Worm (Caenorhabditis elegans): ENCODE measurements around the gene jmjd-2.

Gene jmjd-2

DNA sequence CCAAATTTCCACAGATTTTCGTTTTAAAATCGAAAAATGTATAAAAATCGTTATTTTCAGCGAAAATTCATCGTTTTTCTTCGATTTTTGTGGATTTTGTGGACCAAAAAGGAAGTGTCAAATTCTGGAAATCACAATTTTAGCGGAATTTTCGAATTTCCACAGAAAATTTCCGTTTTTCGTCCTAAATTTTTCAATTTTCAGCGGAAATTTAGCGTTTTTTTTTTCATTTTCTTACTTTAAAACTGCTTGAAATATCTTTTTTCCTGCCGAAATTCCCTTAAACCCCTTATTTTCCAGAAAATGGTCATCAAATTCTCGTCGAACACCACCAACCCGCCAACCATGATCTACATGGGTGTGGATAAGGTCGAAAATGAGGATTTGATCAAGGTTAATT lies 8.7 kb upstream of the jmjd-2 start, which contains the start of gene Y54G11A.2:
TSS of gene Y54G11A.2 (plus strand) at position 301 of the 400 bp plus-strand sequence.
- TF ChIP-seq sea-2 (GFP tag; optimal IDR thresholded peaks at IDR 0.05) = no peak
- no peak for TF ChIP-seq jun-1 (tag; optimal IDR thresholded peaks at IDR 0.05)
- TF ChIP-seq nhr-43 (tag; optimal IDR thresholded peaks at IDR 0.05; ENCODE audit: poor library complexity, severe bottlenecking) = no peak
- no peak for TF ChIP-seq nhr-12 (tag; optimal IDR thresholded peaks at IDR 0.05)
- no peak for TF ChIP-seq daf-12 (tag; optimal IDR thresholded peaks at IDR 0.05)
- no peak for TF ChIP-seq lin-39 (tag; optimal IDR thresholded peaks at IDR 0.05)
- TF ChIP-seq nhr-11 (tag; optimal IDR thresholded peaks at IDR 0.05) = no peak
- TF ChIP-seq nfya-1 (tag; optimal IDR thresholded peaks at IDR 0.05; ENCODE audit: insufficient read depth) = no peak
- no peak for TF ChIP-seq ztf-4 (tag; optimal IDR thresholded peaks at IDR 0.05)

DNA sequence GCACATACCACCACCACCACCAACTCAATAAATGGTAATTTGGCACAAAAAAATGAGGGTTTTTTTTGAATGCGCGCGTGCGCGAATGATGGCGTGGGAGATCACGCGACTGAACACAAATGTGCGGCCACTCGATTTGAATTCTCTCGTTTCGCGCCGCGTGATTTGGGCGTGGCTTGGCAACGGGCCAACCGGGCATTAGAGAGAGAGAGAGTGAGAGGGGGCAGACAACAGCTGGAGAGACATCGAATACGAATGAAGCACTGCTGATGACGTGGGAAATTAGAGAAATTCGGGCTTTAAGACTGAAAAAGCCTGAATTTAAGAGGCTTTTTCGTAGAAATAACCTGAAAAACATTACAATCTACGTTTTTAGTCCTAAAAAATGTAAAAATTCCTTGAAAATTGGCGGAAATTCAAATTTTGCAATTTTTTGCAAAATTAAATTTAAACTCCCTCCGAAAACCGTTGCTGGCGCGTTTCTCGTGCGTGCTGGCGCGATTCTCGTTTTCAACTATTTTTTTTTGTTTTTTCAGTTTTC lies 8.1 kb upstream of the jmjd-2 start:
- TF ChIP-seq ceh-9 (tag; optimal IDR thresholded peaks at IDR 0.05) (no peak), pqm-1 (tag; optimal IDR thresholded peaks at IDR 0.05) (peak; percentile 66), fos-1 (tag; optimal IDR thresholded peaks at IDR 0.05) (no peak), aly-2 (tag; optimal IDR thresholded peaks at IDR 0.05) (no peak), lin-39 (tag; optimal IDR thresholded peaks at IDR 0.05) (peak; percentile 92), nhr-23 (tag; optimal IDR thresholded peaks at IDR 0.05) (peak; percentile 85), jun-1 (tag; optimal IDR thresholded peaks at IDR 0.05) (peak; percentile 78), zag-1 (tag; optimal IDR thresholded peaks at IDR 0.05) (peak; percentile 30), egl-27 (tag; optimal IDR thresholded peaks at IDR 0.05) (no peak), ama-1 (optimal IDR thresholded peaks at IDR 0.05) (peak; percentile 87), ceh-82 (tag; optimal IDR thresholded peaks at IDR 0.05) (peak; percentile 42), unc-62 (GFP tag; optimal IDR thresholded peaks at IDR 0.05) (peak; percentile 39), hmg-11 (tag; optimal IDR thresholded peaks at IDR 0.05) (peak; percentile 89), nhr-76 (tag; optimal IDR thresholded peaks at IDR 0.05) (no peak), eor-1 (tag; optimal IDR thresholded peaks at IDR 0.05) (peak in 1 of 2 experiments; percentile 51), ceh-16 (tag; optimal IDR thresholded peaks at IDR 0.05) (no peak), egl-5 (tag; optimal IDR thresholded peaks at IDR 0.05) (no peak), ZK546.5 (tag; optimal IDR thresholded peaks at IDR 0.05) (no peak), unc-39 (tag; optimal IDR thresholded peaks at IDR 0.05) (no peak), tbx-2 (tag; optimal IDR thresholded peaks at IDR 0.05) (peak; percentile 88), elt-1 (tag; optimal IDR thresholded peaks at IDR 0.05) (no peak), nhr-77 (tag; optimal IDR thresholded peaks at IDR 0.05) (peak; percentile 84), skn-1 (tag; optimal IDR thresholded peaks at IDR 0.05) (peak; percentile 68), nhr-237 (tag; optimal IDR thresholded peaks at IDR 0.05) (no peak), fkh-10 (GFP tag; optimal IDR thresholded peaks at IDR 0.05) (peak; percentile 51), nhr-12 (tag; optimal IDR thresholded peaks at IDR 0.05) (no peak), pha-4 (tag; optimal IDR thresholded peaks at IDR 0.05) (peak; percentile 66), elt-2 (tag; optimal IDR thresholded peaks at IDR 0.05) (peak; percentile 81), mdl-1 (tag; optimal IDR thresholded peaks at IDR 0.05) (peak; percentile 79), sea-2 (GFP tag; optimal IDR thresholded peaks at IDR 0.05) (peak; percentile 30), lin-15B (tag; optimal IDR thresholded peaks at IDR 0.05) (peak; percentile 66), ztf-11 (tag; optimal IDR thresholded peaks at IDR 0.05) (no peak), ztf-4 (tag; optimal IDR thresholded peaks at IDR 0.05) (no peak), daf-12 (tag; optimal IDR thresholded peaks at IDR 0.05) (no peak), fkh-2 (tag; optimal IDR thresholded peaks at IDR 0.05) (peak; percentile 5), elt-3 (tag; optimal IDR thresholded peaks at IDR 0.05) (peak in 1 of 3 experiments; percentile 58), mml-1 (tag; optimal IDR thresholded peaks at IDR 0.05) (no peak), R02D3.7 (tag; optimal IDR thresholded peaks at IDR 0.05) (peak; percentile 72), lsy-12 (tag; optimal IDR thresholded peaks at IDR 0.05) (peak; percentile 91), snpc-4 (tag; optimal IDR thresholded peaks at IDR 0.05) (peak; percentile 43), nhr-67 (tag; optimal IDR thresholded peaks at IDR 0.05) (no peak), nhr-43 (tag; optimal IDR thresholded peaks at IDR 0.05; ENCODE audit: poor library complexity, severe bottlenecking) (peak; percentile 89), nhr-25 (tag; optimal IDR thresholded peaks at IDR 0.05) (peak; percentile 96), ceh-28 (tag; optimal IDR thresholded peaks at IDR 0.05) (peak; percentile 66), nhr-28 (tag; optimal IDR thresholded peaks at IDR 0.05) (no peak), nfya-1 (tag; optimal IDR thresholded peaks at IDR 0.05; ENCODE audit: insufficient read depth) (peak; percentile 91), nhr-11 (tag; optimal IDR thresholded peaks at IDR 0.05) (peak; percentile 43)
